Fruit fly (Drosophila melanogaster) ovary, adult (tissue): ENCODE measurements around the gene CG4972.

Experiments used
- CG17801 ChIP-seq: fragments of 200-800 bp; optimal IDR thresholded peaks from 2 replicates; lab custom pipeline; 2019; ENCODE audit warnings: missing biosample characterization, mild to moderate bottlenecking, missing genetic modification characterization, moderate library complexity; ENCODE audit not compliant: partially characterized antibody

Gene CG4972

dm6 chr2L:10356508-10356907 lies 41.9 kb downstream of the CG4972 start, which contains the start of the genes CtsL4 and ClpP:
CtsL4 (minus strand) TSS chr2L:10356597.
ClpP (plus strand) TSS chr2L:10356795.
- TF ChIP-seq CG17801 (GFP tag; lab: Kevin White, UChicago) = no peak

dm6 chr2L:10362408-10363067 lies 47.9 kb downstream of the CG4972 start, which contains the start of the genes Cand1 and pim:
Cand1 (minus strand) TSS chr2L:10362707.
pim (plus strand) TSS chr2L:10362989.
- TF ChIP-seq CG17801 (GFP tag; lab: Kevin White, UChicago) = no peak

- TF ChIP-seq CG17801 (GFP tag; lab: Kevin White, UChicago) = no peak
Measured at dm6 chr2L:10364229-10364628, 49.6 kb downstream of the CG4972 start, which contains the start of gene lft. lft (plus strand) TSS chr2L:10364471.

dm6 chr2L:10366525-10366924 lies 51.9 kb downstream of the CG4972 start, which contains the start of gene CG5056:
CG5056 (plus strand) TSS chr2L:10366692.
- TF ChIP-seq CG17801 (GFP tag; lab: Kevin White, UChicago) = peak; percentile 67
